Worm (Caenorhabditis elegans) whole organism, L3 larva: ENCODE results near the gene mel-11.

Experiments used
- aly-2 ChIP-seq: fragments of 150-350 bp; optimal IDR thresholded peaks from 2 replicates; lab custom pipeline; 2014; ENCODE audit warnings: missing biosample characterization, missing genetic modification characterization
- elt-1 ChIP-seq: fragments of 150-350 bp; optimal IDR thresholded peaks from 2 replicates; lab custom pipeline; 2014; ENCODE audit warnings: missing biosample characterization, missing genetic modification characterization
- nhr-12 ChIP-seq: fragments of 150-350 bp; optimal IDR thresholded peaks from 2 replicates; lab custom pipeline; 2014; ENCODE audit warnings: missing biosample characterization, missing genetic modification characterization
- nhr-77 ChIP-seq: fragments of 150-350 bp; optimal IDR thresholded peaks from 2 replicates; lab custom pipeline; 2014; ENCODE audit warnings: missing biosample characterization, missing genetic modification characterization

DNA sequence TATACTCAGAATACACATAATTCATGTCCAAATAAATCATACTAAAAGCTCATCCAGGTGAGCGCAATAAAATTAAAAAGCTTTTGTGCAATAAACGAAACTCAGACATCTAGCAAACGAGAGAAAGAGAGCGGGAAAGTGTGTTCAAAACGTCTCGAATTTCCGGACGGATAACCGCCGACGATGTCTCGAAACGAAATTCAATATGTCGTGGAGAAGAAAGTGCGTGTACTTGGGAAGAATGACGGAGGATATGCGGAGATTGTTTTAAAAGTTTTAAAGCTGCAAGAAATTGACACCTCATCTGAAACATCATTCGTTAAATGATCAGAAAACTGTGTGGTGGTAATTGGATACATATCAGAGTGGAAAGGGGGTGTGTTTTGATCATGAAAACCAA lies 43.6 kb upstream of the mel-11 start:
- TF ChIP-seq aly-2 (tag; lab: Kevin White, UChicago), result no peak
- no peak for TF ChIP-seq nhr-77 (tag; lab: Kevin White, UChicago)
- TF ChIP-seq elt-1 (tag; lab: Kevin White, UChicago), result no peak
- no peak for TF ChIP-seq nhr-12 (tag; lab: Kevin White, UChicago)
